Worm (Caenorhabditis elegans) whole organism, mixed stage, embryonic: ENCODE data around the gene C29F3.3.

Experiments used
- blmp-1 ChIP-seq: fragments of 150-350 bp; optimal IDR thresholded peaks from 2 replicates; lab custom pipeline; 2014; ENCODE audit warnings: missing biosample characterization, missing genetic modification characterization
- elt-1 ChIP-seq: sonication (generic microtip); optimal IDR thresholded peaks from 2 replicates; lab custom pipeline; 2017; ENCODE audit warnings: missing genetic modification characterization, mild to moderate bottlenecking, missing compliant biosample characterization, antibody characterized with exemption, moderate library complexity, borderline replicate concordance; ENCODE audit not compliant: insufficient read depth
- elt-3 ChIP-seq: fragments of 150-350 bp; optimal IDR thresholded peaks from 2 replicates; lab custom pipeline; 2014; ENCODE audit warnings: missing biosample characterization, missing genetic modification characterization
- ham-2 ChIP-seq: fragments of 200-800 bp; sonication (Bioruptor generic); optimal IDR thresholded peaks from 2 replicates; lab custom pipeline; 2018; ENCODE audit warnings: mild to moderate bottlenecking, missing genetic modification characterization, missing compliant biosample characterization
- lsy-2 ChIP-seq: fragments of 150-350 bp; optimal IDR thresholded peaks from 2 replicates; lab custom pipeline; 2014; ENCODE audit warnings: missing biosample characterization, missing genetic modification characterization
- mab-5 ChIP-seq: fragments of 150-350 bp; optimal IDR thresholded peaks from 2 replicates; lab custom pipeline; 2014; ENCODE audit warnings: missing biosample characterization, missing genetic modification characterization
- unc-39 ChIP-seq: fragments of 150-350 bp; optimal IDR thresholded peaks from 2 replicates; lab custom pipeline; 2014; ENCODE audit warnings: missing biosample characterization, missing genetic modification characterization
- unc-62 ChIP-seq: fragments of 150-350 bp; optimal IDR thresholded peaks from 2 replicates; lab custom pipeline; 2014; ENCODE audit warnings: missing biosample characterization, missing genetic modification reagents, missing genetic modification characterization
- ztf-11 ChIP-seq: fragments of 150-350 bp; optimal IDR thresholded peaks from 2 replicates; lab custom pipeline; 2014; ENCODE audit warnings: missing biosample characterization, missing genetic modification characterization

- no peak for TF ChIP-seq mab-5 (tag; lab: Kevin White, UChicago)
- no peak for TF ChIP-seq ham-2 (GFP tag; lab: Kevin White, UChicago)
- no peak for TF ChIP-seq elt-3 (tag; lab: Kevin White, UChicago)
- TF ChIP-seq ztf-11 (tag; lab: Kevin White, UChicago): no peak
- no peak for TF ChIP-seq blmp-1 (tag; lab: Kevin White, UChicago)
- TF ChIP-seq unc-62 (GFP tag; lab: Kevin White, UChicago): no peak
- no peak for TF ChIP-seq elt-1 (tag; lab: Kevin White, UChicago)
- no peak for TF ChIP-seq lsy-2 (tag; lab: Kevin White, UChicago)
- TF ChIP-seq unc-39 (tag; lab: Kevin White, UChicago): no peak
Measured at ce11 chrV:15352376-15352775, 5.2 kb upstream of the C29F3.3 start, which contains the start of gene srx-58.
